Fruit fly (Drosophila melanogaster): Measurements from ENCODE around the gene CG6576.

Gene CG6576

dm6 chr3L:8772998-8773684 is 17.4 kb downstream of the CG6576 start (continued):
- TF ChIP-seq CG10274 (GFP tag; optimal IDR thresholded peaks at IDR 0.05) (no peak), CG7839 (tag; optimal IDR thresholded peaks at IDR 0.05) (peak; percentile 81), bab2 (GFP tag; optimal IDR thresholded peaks at IDR 0.05) (peak; percentile 45), CG13287 (GFP tag; IDR thresholded peaks at IDR 0.05; ENCODE audit: partially characterized antibody) (no peak), croc (GFP tag; conservative IDR thresholded peaks at IDR 0.05) (peak; percentile 65), CG31388 (GFP tag; optimal IDR thresholded peaks at IDR 0.05) (no peak), Deaf1 (tag; optimal IDR thresholded peaks at IDR 0.05) (peak; percentile 2), CG8281 (tag; optimal IDR thresholded peaks at IDR 0.05) (peak; percentile 90), CG10959 (GFP tag; IDR thresholded peaks at IDR 0.05) (peak; percentile 47; the same call in 1 of the 2 replicates), TFAM (GFP tag; optimal IDR thresholded peaks at IDR 0.05) (no peak), otp (GFP tag; IDR thresholded peaks at IDR 0.05) (peak; percentile 78), Hr78 (GFP tag; optimal IDR thresholded peaks at IDR 0.05) (peak in 1 of 2 experiments; percentile 73), dimm (GFP tag; IDR thresholded peaks at IDR 0.05) (0 out of 2 replicates have a peak, but pooled peaks have one; percentile 41), MTF-1 (GFP tag; optimal IDR thresholded peaks at IDR 0.05; ENCODE audit: borderline replicate concordance) (no peak), CG7372 (GFP tag; IDR thresholded peaks at IDR 0.05) (peak; percentile 43; the same call in 1 of the 2 replicates), nau (GFP tag; optimal IDR thresholded peaks at IDR 0.05) (peak; percentile 43), Dek (tag; optimal IDR thresholded peaks at IDR 0.05) (peak; percentile 27), crc (GFP tag; optimal IDR thresholded peaks at IDR 0.05) (no peak), CG30431 (GFP tag; optimal IDR thresholded peaks at IDR 0.05) (peak; percentile 31), Oli (tag; optimal IDR thresholded peaks at IDR 0.05) (peak; percentile 85), CG18764 (GFP tag; optimal IDR thresholded peaks at IDR 0.05) (peak; percentile 48), Hey (tag; optimal IDR thresholded peaks at IDR 0.05) (no peak), CG2116 (GFP tag; optimal IDR thresholded peaks at IDR 0.05) (peak; percentile 35), Doc3 (GFP tag; IDR thresholded peaks at IDR 0.05; ENCODE audit: partially characterized antibody) (no peak), Sry-δ (GFP tag; optimal IDR thresholded peaks at IDR 0.05) (no peak), ken (GFP tag; IDR thresholded peaks at IDR 0.05) (peak; percentile 22; the same call in 1 of the 3 replicates), CG8359 (GFP tag; optimal IDR thresholded peaks at IDR 0.05; ENCODE audit: borderline replicate concordance) (peak; percentile 48), CG11504 (tag; optimal IDR thresholded peaks at IDR 0.05) (peak; percentile 79), ind (GFP tag; optimal IDR thresholded peaks at IDR 0.05) (peak; percentile 55), CG10267 (tag; optimal IDR thresholded peaks at IDR 0.05) (peak; percentile 83), CG33557 (GFP tag; optimal IDR thresholded peaks at IDR 0.05) (peak; percentile 79), PHDP (tag; optimal IDR thresholded peaks at IDR 0.05) (peak; percentile 86), CG7357 (GFP tag; IDR thresholded peaks at IDR 0.05) (0 out of 3 replicates have a peak, but pooled peaks have one; percentile 32), CG12104 (GFP tag; optimal IDR thresholded peaks at IDR 0.05) (peak; percentile 41), CG6175 (GFP tag; IDR thresholded peaks at IDR 0.05) (no peak), Opbp (GFP tag; IDR thresholded peaks at IDR 0.05; ENCODE audit: partially characterized antibody) (no peak), danr (GFP tag; IDR thresholded peaks at IDR 0.05) (0 out of 2 replicates have a peak, but pooled peaks have one; percentile 39), nom (GFP tag; optimal IDR thresholded peaks at IDR 0.05) (peak; percentile 39), pb (GFP tag; optimal IDR thresholded peaks at IDR 0.05) (no peak), CG4854 (GFP tag; optimal IDR thresholded peaks at IDR 0.05) (peak; percentile 38), CG9797 (GFP tag; optimal IDR thresholded peaks at IDR 0.05) (no peak), chif (GFP tag; optimal IDR thresholded peaks at IDR 0.05) (peak; percentile 77 to 78), CG8765 (GFP tag; IDR thresholded peaks at IDR 0.05) (no peak), Blimp-1 (GFP tag; optimal IDR thresholded peaks at IDR 0.05) (peak; percentile 82), btn (GFP tag; optimal IDR thresholded peaks at IDR 0.05) (peak; percentile 41), bsh (GFP tag; optimal IDR thresholded peaks at IDR 0.05) (peak; percentile 27 to 93), CG6854 (GFP tag; optimal IDR thresholded peaks at IDR 0.05) (peak; percentile 19), en (GFP tag; optimal IDR thresholded peaks at IDR 0.05) (peak; percentile 58)
